Fruit fly (Drosophila melanogaster) whole organism, embryonic: ENCODE data around the gene Tim17b1.

ENCODE experiments used
- Adf1 ChIP-seq: fragments of 200-800 bp; sonication (Bioruptor generic); IDR thresholded peaks from 2 replicates; pipeline ENCODE4 v1.3.6; 2022; ENCODE audit warnings: missing biosample characterization, missing genetic modification characterization
- CG13287 ChIP-seq: fragments of 200-800 bp; sonication (Bioruptor generic); IDR thresholded peaks from 2 replicates; pipeline ENCODE4 v1.3.6; 2022; ENCODE audit warnings: missing biosample characterization, missing genetic modification characterization; ENCODE audit not compliant: partially characterized antibody
- CG13424 ChIP-seq: fragments of 200-800 bp; sonication (Bioruptor generic); optimal IDR thresholded peaks from 2 replicates; lab custom pipeline; 2019; ENCODE audit warnings: missing biosample characterization, mild to moderate bottlenecking, missing genetic modification characterization, moderate library complexity
- CG31224 ChIP-seq: fragments of 200-800 bp; sonication (Bioruptor generic); IDR thresholded peaks from 2 replicates; pipeline ENCODE4 v1.3.6; 2022; ENCODE audit warnings: missing biosample characterization, missing genetic modification characterization
- CG34224 ChIP-seq: fragments of 200-800 bp; sonication (Bioruptor generic); IDR thresholded peaks from 3 replicates; pipeline ENCODE4 v1.3.6; 2022; ENCODE audit warnings: missing biosample characterization, missing genetic modification characterization; ENCODE audit not compliant: partially characterized antibody
- CG3838 ChIP-seq: fragments of 200-800 bp; sonication (Bioruptor generic); optimal IDR thresholded peaks from 3 replicates; lab custom pipeline; 2016; ENCODE audit warnings: missing biosample characterization, missing genetic modification characterization
- CG42726 ChIP-seq: fragments of 200-800 bp; sonication (Bioruptor generic); IDR thresholded peaks from 2 replicates; pipeline ENCODE4 v1.3.6; 2022; ENCODE audit warnings: missing biosample characterization, missing genetic modification characterization; ENCODE audit not compliant: partially characterized antibody
- CG6272 ChIP-seq: fragments of 200-800 bp; sonication (Bioruptor generic); IDR thresholded peaks from 2 replicates; pipeline ENCODE4 v1.3.6; 2022; ENCODE audit warnings: missing biosample characterization, missing genetic modification characterization
- CG8281 ChIP-seq: fragments of 200-800 bp; sonication (Bioruptor generic); optimal IDR thresholded peaks from 2 replicates; lab custom pipeline; 2018; ENCODE audit warnings: missing biosample characterization, mild to moderate bottlenecking, missing genetic modification characterization, moderate library complexity
- CG8765 ChIP-seq: fragments of 200-800 bp; sonication (Bioruptor generic); IDR thresholded peaks from 2 replicates; pipeline ENCODE4 v1.3.6; 2022; ENCODE audit warnings: missing biosample characterization, missing genetic modification characterization
- CG9932 ChIP-seq: fragments of 200-800 bp; sonication (Bioruptor generic); IDR thresholded peaks from 2 replicates; pipeline ENCODE4 v1.3.6; 2022; ENCODE audit warnings: missing biosample characterization, missing genetic modification characterization
- Camta ChIP-seq: fragments of 200-800 bp; sonication (Bioruptor generic); optimal IDR thresholded peaks from 2 replicates; lab custom pipeline; 2016; ENCODE audit warnings: missing biosample characterization, missing genetic modification characterization
- D ChIP-seq, 2 experiments: fragments of 200-800 bp in 1 of 2; fragments of >200 bp in 1 of 2; sonication (Bioruptor generic) in 1 of 2; optimal IDR thresholded peaks; 2 replicates in 1 of 2; 3 replicates in 1 of 2; lab custom pipeline; 2017; ENCODE audit warnings: mild to moderate bottlenecking in 1 of 2, missing biosample characterization in 1 of 2, missing genetic modification characterization in 1 of 2, missing genetic modification reagents in 1 of 2
- Doc3 ChIP-seq: fragments of 200-800 bp; sonication (Bioruptor generic); IDR thresholded peaks from 3 replicates; pipeline ENCODE4 v1.3.6; 2022; ENCODE audit warnings: missing biosample characterization, missing genetic modification characterization; ENCODE audit not compliant: partially characterized antibody
- Dref ChIP-seq: fragments of 200-800 bp; sonication (Bioruptor generic); IDR thresholded peaks from 2 replicates; pipeline ENCODE4 v1.3.6; 2022; ENCODE audit warnings: missing biosample characterization, missing genetic modification characterization
- ERR ChIP-seq: fragments of 200-800 bp; sonication (Bioruptor generic); optimal IDR thresholded peaks from 2 replicates; lab custom pipeline; 2016; ENCODE audit warnings: missing biosample characterization, missing genetic modification characterization
- HLH3B ChIP-seq: fragments of 200-800 bp; sonication (Bioruptor generic); IDR thresholded peaks from 2 replicates; pipeline ENCODE4 v1.3.6; 2022; ENCODE audit warnings: missing biosample characterization, missing genetic modification characterization
- HLH4C ChIP-seq: fragments of 200-800 bp; sonication (Bioruptor generic); IDR thresholded peaks from 3 replicates; pipeline ENCODE4 v1.3.6; 2022; ENCODE audit warnings: missing biosample characterization, missing genetic modification characterization; ENCODE audit not compliant: partially characterized antibody
- HmgD ChIP-seq: fragments of 200-800 bp; sonication (Bioruptor generic); optimal IDR thresholded peaks from 3 replicates; lab custom pipeline; 2016; ENCODE audit warnings: missing biosample characterization, missing genetic modification characterization
- MBD-R2 ChIP-seq: fragments of 200-800 bp; sonication (Bioruptor generic); IDR thresholded peaks from 2 replicates; pipeline ENCODE4 v1.3.6; 2022; ENCODE audit warnings: missing biosample characterization, missing genetic modification characterization
- Mad ChIP-seq: fragments of 200-800 bp; sonication (Bioruptor generic); optimal IDR thresholded peaks from 2 replicates; lab custom pipeline; 2016; ENCODE audit warnings: missing biosample characterization, missing genetic modification characterization
- Poxn ChIP-seq: fragments of 200-800 bp; sonication (Bioruptor generic); IDR thresholded peaks from 2 replicates; pipeline ENCODE4 v1.3.6; 2022; ENCODE audit warnings: missing biosample characterization, missing genetic modification characterization
- Ravus ChIP-seq: fragments of 200-800 bp; sonication (Bioruptor generic); IDR thresholded peaks from 2 replicates; pipeline ENCODE4 v1.3.6; 2022; ENCODE audit warnings: missing biosample characterization, missing genetic modification characterization
- Rfx ChIP-seq: fragments of 200-800 bp; sonication (Bioruptor generic); IDR thresholded peaks from 2 replicates; pipeline ENCODE4 v1.3.6; 2022; ENCODE audit warnings: missing biosample characterization, missing genetic modification characterization
- Taf1 ChIP-seq: fragments of 200-800 bp; sonication (Bioruptor generic); IDR thresholded peaks from 2 replicates; pipeline ENCODE4 v1.3.6; 2022; ENCODE audit warnings: missing biosample characterization, missing genetic modification characterization
- aop ChIP-seq: fragments of 200-800 bp; sonication (Bioruptor generic); IDR thresholded peaks from 2 replicates; pipeline ENCODE4 v1.3.6; 2022; ENCODE audit warnings: missing biosample characterization, missing genetic modification characterization
- ap ChIP-seq: fragments of 200-800 bp; sonication (Bioruptor generic); IDR thresholded peaks from 2 replicates; pipeline ENCODE4 v1.3.6; 2022; ENCODE audit warnings: missing biosample characterization, missing genetic modification characterization
- bbx ChIP-seq: fragments of 200-800 bp; sonication (Bioruptor generic); IDR thresholded peaks from 2 replicates; pipeline ENCODE4 v1.3.6; 2022; ENCODE audit warnings: missing biosample characterization, missing genetic modification characterization; ENCODE audit not compliant: partially characterized antibody
- bigmax ChIP-seq: fragments of 200-800 bp; sonication (Bioruptor generic); optimal IDR thresholded peaks from 2 replicates; lab custom pipeline; 2018; ENCODE audit warnings: missing biosample characterization, mild to moderate bottlenecking, missing genetic modification characterization
- cas ChIP-seq: fragments of 200-800 bp; sonication (Bioruptor generic); IDR thresholded peaks from 2 replicates; pipeline ENCODE4 v1.3.6; 2022; ENCODE audit warnings: missing biosample characterization, missing genetic modification characterization
- caup ChIP-seq: fragments of 200-800 bp; sonication (Bioruptor generic); optimal IDR thresholded peaks from 3 replicates; lab custom pipeline; 2017; ENCODE audit warnings: missing biosample characterization, mild to moderate bottlenecking, missing genetic modification characterization, moderate library complexity; ENCODE audit not compliant: severe bottlenecking
- crol ChIP-seq: fragments of 200-800 bp; sonication (Bioruptor generic); IDR thresholded peaks from 2 replicates; pipeline ENCODE4 v1.3.6; 2022; ENCODE audit warnings: missing biosample characterization, missing genetic modification characterization
- cwo ChIP-seq: fragments of 200-800 bp; sonication (Bioruptor generic); optimal IDR thresholded peaks from 3 replicates; lab custom pipeline; 2017; ENCODE audit warnings: missing biosample characterization, missing genetic modification characterization, mild to moderate bottlenecking, moderate library complexity, missing genetic modification reagents
- dpn ChIP-seq, 2 experiments: fragments of 200-800 bp; sonication (Bioruptor generic); optimal IDR thresholded peaks; 3 replicates each; lab custom pipeline; 2016; ENCODE audit warnings: missing biosample characterization in 2 of 2, missing genetic modification characterization in 2 of 2
- dysf ChIP-seq: fragments of 200-800 bp; sonication (Bioruptor generic); IDR thresholded peaks from 3 replicates; pipeline ENCODE4 v1.3.6; 2022; ENCODE audit warnings: missing biosample characterization, missing genetic modification characterization
- gce ChIP-seq: fragments of 200-800 bp; sonication (Bioruptor generic); IDR thresholded peaks from 3 replicates; pipeline ENCODE4 v1.3.6; 2022; ENCODE audit warnings: missing biosample characterization, missing genetic modification characterization
- hbn ChIP-seq: fragments of 200-800 bp; sonication (Bioruptor generic); IDR thresholded peaks from 2 replicates; pipeline ENCODE4 v1.3.6; 2022; ENCODE audit warnings: missing biosample characterization, missing genetic modification characterization; ENCODE audit not compliant: partially characterized antibody
- hkb ChIP-seq, 2 experiments: fragments of 200-800 bp in 1 of 2; fragments of >200 bp in 1 of 2; sonication (Bioruptor generic) in 1 of 2; IDR thresholded peaks in 1 of 2; optimal IDR thresholded peaks in 1 of 2; 2 replicates each; pipeline versions ENCODE4 v1.3.6 to Lab custom; 2017 to 2022; ENCODE audit warnings: missing biosample characterization in 1 of 2, missing genetic modification characterization in 1 of 2
- kah ChIP-seq: fragments of 200-800 bp; sonication (Bioruptor generic); optimal IDR thresholded peaks from 2 replicates; lab custom pipeline; 2018; ENCODE audit warnings: missing biosample characterization, mild to moderate bottlenecking, missing genetic modification characterization
- prd ChIP-seq, 3 experiments: fragments of >200 bp in 2 of 3; fragments of 200-800 bp in 1 of 3; sonication (Bioruptor generic) in 1 of 3; optimal IDR thresholded peaks in 2 of 3; IDR thresholded peaks in 1 of 3; 2 replicates in 2 of 3; 3 replicates in 1 of 3; pipeline versions ENCODE4 v1.3.6 to Lab custom; 2017 to 2022; ENCODE audit warnings: missing biosample characterization in 1 of 3, missing genetic modification characterization in 1 of 3
- rib ChIP-seq: fragments of 200-800 bp; sonication (Bioruptor generic); IDR thresholded peaks from 2 replicates; pipeline ENCODE4 v1.3.6; 2022; ENCODE audit warnings: missing biosample characterization, missing genetic modification characterization
- sisA ChIP-seq: fragments of 200-800 bp; sonication (Bioruptor generic); IDR thresholded peaks from 2 replicates; pipeline ENCODE4 v1.3.6; 2022; ENCODE audit warnings: missing biosample characterization, missing genetic modification characterization
- so ChIP-seq: fragments of 200-800 bp; sonication (Bioruptor generic); IDR thresholded peaks from 3 replicates; pipeline ENCODE4 v1.3.6; 2022; ENCODE audit warnings: missing biosample characterization, missing genetic modification characterization
- sr ChIP-seq: fragments of 200-800 bp; sonication (Bioruptor generic); IDR thresholded peaks from 3 replicates; pipeline ENCODE4 v1.3.6; 2022; ENCODE audit warnings: missing biosample characterization, missing genetic modification characterization
- stc ChIP-seq: fragments of 200-800 bp; sonication (Bioruptor generic); IDR thresholded peaks from 2 replicates; pipeline ENCODE4 v1.3.6; 2022; ENCODE audit warnings: missing biosample characterization, missing genetic modification characterization
- zen2 ChIP-seq: fragments of 200-800 bp; sonication (Bioruptor generic); IDR thresholded peaks from 3 replicates; pipeline ENCODE4 v1.3.6; 2022; ENCODE audit warnings: missing biosample characterization, missing genetic modification characterization; ENCODE audit not compliant: partially characterized antibody

Gene Tim17b1

DNA sequence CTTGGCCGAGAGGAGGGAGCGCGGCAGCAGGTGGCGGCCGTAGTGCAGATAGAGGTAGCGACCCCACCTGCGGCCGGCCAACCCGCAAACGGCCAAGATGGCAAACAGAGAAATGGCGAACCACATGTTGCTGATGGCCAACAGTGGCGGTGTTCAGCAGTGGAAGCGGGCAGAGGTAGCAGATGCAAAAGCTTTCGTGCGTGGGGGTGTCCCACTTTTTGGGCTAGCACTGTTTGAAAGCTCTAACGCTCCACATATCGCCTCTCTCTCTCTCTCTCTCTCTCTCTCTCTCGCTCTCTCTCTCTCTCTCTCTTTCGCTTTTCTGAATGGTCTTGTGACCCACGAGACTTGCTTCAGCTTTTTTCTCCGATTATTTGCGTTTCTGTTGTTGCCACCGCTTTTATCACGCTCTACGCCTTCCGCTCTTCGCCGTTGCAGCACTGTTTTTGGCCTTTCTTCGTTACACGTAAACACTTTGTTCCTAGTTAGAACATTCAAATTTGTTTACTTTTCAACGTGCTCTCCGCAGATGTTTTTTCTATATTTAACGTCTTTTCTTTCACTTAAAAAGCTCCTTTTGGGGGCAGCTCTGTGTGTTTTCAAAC is 17.1 kb upstream of the Tim17b1 start (continued):
- TF ChIP-seq sisA (GFP tag; lab: Robert Waterston, UW) (peak; percentile 32; the same call in 1 of the 2 replicates), cas (0 out of 2 replicates have a peak, but pooled peaks have one; percentile 24), ap (GFP tag; lab: Robert Waterston, UW) (0 out of 2 replicates have a peak, but pooled peaks have one; percentile 3), dpn (GFP tag; optimal IDR thresholded peaks at IDR 0.05; lab: Kevin White, UChicago) (peak; percentile 9 to 25), CG3838 (GFP tag; lab: Kevin White, UChicago) (no peak), Mad (GFP tag; lab: Kevin White, UChicago) (peak; percentile 18), CG9932 (GFP tag; lab: Robert Waterston, UW) (peak; percentile 67), D (optimal IDR thresholded peaks at IDR 0.05; lab: Kevin White, UChicago) (no peak), D (GFP tag; optimal IDR thresholded peaks at IDR 0.05; lab: Kevin White, UChicago) (no peak), cwo (GFP tag; lab: Kevin White, UChicago) (no peak), caup (no peak), zen2 (GFP tag; lab: Robert Waterston, UW) (peak; percentile 71; the same call in 2 of the 3 replicates), bbx (GFP tag; lab: Robert Waterston, UW) (peak; percentile 49; the same call in 1 of the 2 replicates), Poxn (GFP tag; lab: Robert Waterston, UW) (no peak), gce (peak; percentile 49; the same call in 1 of the 3 replicates), CG8765 (GFP tag; lab: Robert Waterston, UW) (peak; percentile 50; the same call in 1 of the 2 replicates), sr (GFP tag; lab: Robert Waterston, UW) (peak; percentile 68; the same call in 2 of the 3 replicates), CG13287 (GFP tag; lab: Robert Waterston, UW) (peak; percentile 60), HLH3B (GFP tag; lab: Robert Waterston, UW) (peak; percentile 37; the same call in 1 of the 2 replicates), Adf1 (GFP tag; lab: Robert Waterston, UW) (peak; percentile 87), CG42726 (GFP tag; lab: Robert Waterston, UW) (0 out of 2 replicates have a peak, but pooled peaks have one; percentile 43), kah (GFP tag; lab: Kevin White, UChicago) (peak; percentile 73), crol (peak; percentile 57; the same call in 1 of the 2 replicates), dysf (GFP tag; lab: Robert Waterston, UW) (peak; percentile 52; the same call in 1 of the 3 replicates), bigmax (GFP tag; lab: Kevin White, UChicago) (peak; percentile 0), Taf1 (GFP tag; lab: Robert Waterston, UW) (peak; percentile 45; the same call in 1 of the 2 replicates), MBD-R2 (GFP tag; lab: Robert Waterston, UW) (peak; percentile 32; the same call in 1 of the 2 replicates), CG34224 (0 out of 3 replicates have a peak, but pooled peaks have one; percentile 32), ERR (GFP tag; lab: Kevin White, UChicago) (peak; percentile 24), CG6272 (GFP tag; lab: Robert Waterston, UW) (peak; percentile 46), stc (GFP tag; lab: Robert Waterston, UW) (0 out of 2 replicates have a peak, but pooled peaks have one; percentile 30), CG31224 (GFP tag; lab: Robert Waterston, UW) (peak; percentile 40; the same call in 1 of the 2 replicates), Rfx (GFP tag; lab: Robert Waterston, UW) (peak; percentile 74), rib (peak; percentile 82), Camta (GFP tag; lab: Kevin White, UChicago) (peak; percentile 11), Doc3 (GFP tag; lab: Robert Waterston, UW) (peak; percentile 46; the same call in 1 of the 3 replicates), CG13424 (tag; lab: Kevin White, UChicago) (no peak), HmgD (GFP tag; lab: Kevin White, UChicago) (peak; percentile 57), Dref (GFP tag; lab: Robert Waterston, UW) (0 out of 2 replicates have a peak, but pooled peaks have one; percentile 23), Ravus (GFP tag; lab: Robert Waterston, UW) (peak; percentile 59; the same call in 1 of the 2 replicates), prd (optimal IDR thresholded peaks at IDR 0.05; lab: Kevin White, UChicago) (no peak), prd (GFP tag; IDR thresholded peaks at IDR 0.05; lab: Robert Waterston, UW) (peak; percentile 34; the same call in 1 of the 3 replicates), hbn (GFP tag; lab: Robert Waterston, UW) (no peak; the same call in 1 of the 2 replicates), CG8281 (no peak), HLH4C (GFP tag; lab: Robert Waterston, UW) (peak; percentile 44; the same call in 1 of the 3 replicates), hkb (optimal IDR thresholded peaks at IDR 0.05; lab: Kevin White, UChicago) (no peak), hkb (GFP tag; IDR thresholded peaks at IDR 0.05; lab: Robert Waterston, UW) (peak; percentile 45), so (GFP tag; lab: Robert Waterston, UW) (peak; percentile 33; the same call in 1 of the 3 replicates), aop (GFP tag; lab: Robert Waterston, UW) (no peak)
